Worm (Caenorhabditis elegans) whole organism, L2 larva: Measurements from ENCODE around the gene F07C4.10.

Source experiments
- R02D3.7 ChIP-seq: fragments of 150-350 bp; optimal IDR thresholded peaks from 2 replicates; lab custom pipeline; 2014; ENCODE audit warnings: missing biosample characterization, missing genetic modification characterization
- elt-3 ChIP-seq: sonication (generic microtip); optimal IDR thresholded peaks from 2 replicates; lab custom pipeline; 2017; ENCODE audit warnings: missing biosample characterization, missing genetic modification characterization
- lin-11 ChIP-seq: fragments of 150-350 bp; sonication (generic microtip); optimal IDR thresholded peaks from 2 replicates; lab custom pipeline; 2014; ENCODE audit warnings: missing biosample characterization, missing genetic modification characterization, inconsistent platforms, mixed read lengths
- lin-39 ChIP-seq: fragments of 150-350 bp; optimal IDR thresholded peaks from 2 replicates; lab custom pipeline; 2014; ENCODE audit warnings: missing biosample characterization, missing genetic modification reagents, missing genetic modification characterization
- lsy-2 ChIP-seq, 2 experiments: fragments of 150-350 bp in 1 of 2; sonication (generic microtip) in 1 of 2; optimal IDR thresholded peaks; 2 replicates each; lab custom pipeline; 2014 to 2017; ENCODE audit warnings: missing biosample characterization in 2 of 2, missing genetic modification characterization in 2 of 2
- nhr-25 ChIP-seq: fragments of 150-350 bp; sonication (generic microtip); optimal IDR thresholded peaks from 3 replicates; lab custom pipeline; 2014; ENCODE audit warnings: missing biosample characterization, missing genetic modification characterization
- nhr-77 ChIP-seq: fragments of 150-350 bp; optimal IDR thresholded peaks from 2 replicates; lab custom pipeline; 2014; ENCODE audit warnings: missing biosample characterization, missing genetic modification characterization
- unc-62 ChIP-seq: fragments of 150-350 bp; optimal IDR thresholded peaks from 2 replicates; lab custom pipeline; 2014; ENCODE audit warnings: missing biosample characterization, missing genetic modification reagents, missing genetic modification characterization
- zag-1 ChIP-seq: fragments of 150-350 bp; optimal IDR thresholded peaks from 2 replicates; lab custom pipeline; 2014; ENCODE audit warnings: missing biosample characterization, missing genetic modification characterization
- ztf-1 ChIP-seq: fragments of 200-800 bp; sonication (Bioruptor generic); conservative IDR thresholded peaks from 2 replicates; pipeline ENCODE4 v1.3.6; 2022; ENCODE audit warnings: missing genetic modification characterization, missing compliant biosample characterization

- TF ChIP-seq ztf-1 (GFP tag; lab: Robert Waterston, UW) (no peak), R02D3.7 (tag; lab: Kevin White, UChicago) (no peak), nhr-77 (tag; lab: Kevin White, UChicago) (no peak), unc-62 (GFP tag; lab: Kevin White, UChicago) (no peak), lsy-2 (tag; optimal IDR thresholded peaks at IDR 0.05; lab: Kevin White, UChicago) (no peak), elt-3 (no peak), lin-39 (tag; lab: Kevin White, UChicago) (no peak), lin-11 (tag; lab: Kevin White, UChicago) (no peak), zag-1 (tag; lab: Kevin White, UChicago) (no peak), nhr-25 (tag; lab: Kevin White, UChicago) (no peak)
These were observed at the start of gene F07C4.10 for ce11 chrV:7639787-7640186.
